Worm (Caenorhabditis elegans): ENCODE data around the gene Y6D1A.1.
A peak's percentile ranks its signal among the peaks of the same experiment; 100 is the strongest.

DNA sequence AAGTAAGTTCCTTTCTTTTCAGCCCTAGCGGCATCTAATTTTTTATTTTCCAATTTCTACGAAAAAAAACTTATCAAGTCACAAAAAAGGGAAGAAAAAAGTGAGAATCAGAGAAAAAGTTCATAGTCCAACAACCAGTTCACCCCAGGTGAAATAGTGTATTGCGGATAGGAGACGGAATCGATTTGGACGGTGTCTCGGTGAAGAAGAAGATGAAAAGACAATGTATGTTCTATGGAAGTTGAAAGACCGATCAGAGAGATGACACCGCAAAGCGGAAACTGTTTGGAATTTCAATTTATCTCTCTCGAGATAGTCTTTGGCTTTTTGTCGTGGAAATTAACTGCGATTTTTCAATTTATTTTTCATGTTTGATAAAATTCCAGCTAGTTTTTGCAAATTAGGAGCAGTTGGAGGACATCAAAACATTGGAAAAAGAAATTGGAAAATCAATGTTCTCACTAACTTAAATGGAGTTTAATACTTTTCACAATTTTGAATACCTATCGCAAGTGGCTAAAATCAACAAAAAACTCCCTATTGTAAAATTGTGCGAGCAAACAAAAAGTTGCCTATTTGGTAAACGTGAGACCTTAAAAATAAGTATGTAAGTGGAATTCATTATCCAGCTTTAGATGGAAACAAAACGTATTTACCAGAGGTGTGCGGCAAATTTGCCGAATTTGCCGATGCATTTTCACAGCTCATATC lies 28.9 kb upstream of the Y6D1A.1 start:
- TF ChIP-seq unc-62 (GFP tag; optimal IDR thresholded peaks at IDR 0.05) (no peak), ztf-11 (tag; optimal IDR thresholded peaks at IDR 0.05) (no peak), lin-13 (GFP tag; optimal IDR thresholded peaks at IDR 0.05) (no peak), dmd-4 (tag; optimal IDR thresholded peaks at IDR 0.05) (no peak), nhr-25 (tag; optimal IDR thresholded peaks at IDR 0.05) (peak; percentile 67), unc-39 (tag; optimal IDR thresholded peaks at IDR 0.05) (no peak), nhr-23 (tag; optimal IDR thresholded peaks at IDR 0.05) (no peak)
